Worm (Caenorhabditis elegans): ENCODE results near the gene C25H3.15.

- no peak for TF ChIP-seq ceh-16 (tag; optimal IDR thresholded peaks at IDR 0.05)
- no peak for TF ChIP-seq mbf-1 (tag; optimal IDR thresholded peaks at IDR 0.05)
- TF ChIP-seq blmp-1 (tag; optimal IDR thresholded peaks at IDR 0.05; ENCODE audit: insufficient read depth), result no peak
- TF ChIP-seq lsy-2 (tag; optimal IDR thresholded peaks at IDR 0.05), result no peak
- no peak for TF ChIP-seq unc-62 (GFP tag; optimal IDR thresholded peaks at IDR 0.05)
- no peak for TF ChIP-seq nhr-6 (tag; optimal IDR thresholded peaks at IDR 0.05)
- no peak for TF ChIP-seq egl-27 (tag; optimal IDR thresholded peaks at IDR 0.05)
Measured at ce11 chrII:5712126-5712525, 47.0 kb downstream of the C25H3.15 start.

Measured in whole organism, L2 larva.